Worm (Caenorhabditis elegans) whole organism, L4/young adult: ENCODE data around the gene msp-36.

Source experiments
- W03F9.2 ChIP-seq: fragments of 150-350 bp; optimal IDR thresholded peaks from 2 replicates; lab custom pipeline; 2014; ENCODE audit warnings: missing biosample characterization, missing genetic modification characterization
- dao-5 ChIP-seq: sonication (generic microtip); optimal IDR thresholded peaks from 2 replicates; lab custom pipeline; 2016; ENCODE audit warnings: missing genotype, missing genetic modification characterization, moderate library complexity, missing compliant biosample characterization
- him-1 ChIP-seq: sonication (generic microtip); optimal IDR thresholded peaks from 2 replicates; lab custom pipeline; 2016; ENCODE audit warnings: missing genotype, missing genetic modification reagents, missing genetic modification characterization, missing compliant biosample characterization

msp-36 gene

ce11 chrIV:10068266-10068665 lies 27.0 kb upstream of the msp-36 start:
- TF ChIP-seq dao-5 (tag; lab: Kevin White, UChicago) (no peak), him-1 (tag; lab: Kevin White, UChicago) (no peak), W03F9.2 (tag; lab: Kevin White, UChicago) (no peak)

- no peak for TF ChIP-seq dao-5 (tag; lab: Kevin White, UChicago)
- TF ChIP-seq W03F9.2 (tag; lab: Kevin White, UChicago): no peak
- no peak for TF ChIP-seq him-1 (tag; lab: Kevin White, UChicago)
Observed at ce11 chrIV:10072527-10072926, 22.7 kb upstream of the msp-36 start, which contains the start of gene W01B6.3. W01B6.3 (minus strand) TSS chrIV:10072627.

ce11 chrIV:10075034-10075510 lies 20.2 kb upstream of the msp-36 start, which contains the start of the genes ttbk-4 and W01B6.4:
ttbk-4 (minus strand) TSS chrIV:10075134.
W01B6.4 (plus strand) TSS chrIV:10075460.
- TF ChIP-seq W03F9.2 (tag; lab: Kevin White, UChicago): no peak
- TF ChIP-seq dao-5 (tag; lab: Kevin White, UChicago): no peak
- no peak for TF ChIP-seq him-1 (tag; lab: Kevin White, UChicago)

- TF ChIP-seq him-1 (tag; lab: Kevin White, UChicago): no peak
- TF ChIP-seq W03F9.2 (tag; lab: Kevin White, UChicago): no peak
- TF ChIP-seq dao-5 (tag; lab: Kevin White, UChicago): no peak
Observed at ce11 chrIV:10075899-10076298, 19.3 kb upstream of the msp-36 start, which contains the start of gene W01B6.5. W01B6.5 (plus strand) TSS chrIV:10076199.

- no peak for TF ChIP-seq W03F9.2 (tag; lab: Kevin White, UChicago)
Observed at ce11 chrIV:10078003-10078402, 17.2 kb upstream of the msp-36 start.

ce11 chrIV:10080816-10081215 lies 14.4 kb upstream of the msp-36 start, which contains the start of gene W01B6.6:
W01B6.6 (plus strand) TSS chrIV:10081116.
- no peak for TF ChIP-seq dao-5 (tag; lab: Kevin White, UChicago)
- no peak for TF ChIP-seq W03F9.2 (tag; lab: Kevin White, UChicago)
- no peak for TF ChIP-seq him-1 (tag; lab: Kevin White, UChicago)

- TF ChIP-seq W03F9.2 (tag; lab: Kevin White, UChicago) (no peak), dao-5 (tag; lab: Kevin White, UChicago) (no peak)
Observed at ce11 chrIV:10084323-10084959, 10.8 kb upstream of the msp-36 start, which contains the start of gene W01B6.8. W01B6.8 (minus strand) TSS chrIV:10084373.

ce11 chrIV:10085401-10086187 lies 9.6 kb upstream of the msp-36 start, which contains the start of the genes col-2 and ndc-80:
col-2 (minus strand) TSS chrIV:10085451.
ndc-80 (plus strand) TSS chrIV:10086137.
- TF ChIP-seq him-1 (tag; lab: Kevin White, UChicago) (no peak), W03F9.2 (tag; lab: Kevin White, UChicago) (no peak), dao-5 (tag; lab: Kevin White, UChicago) (no peak)

ce11 chrIV:10089777-10090176 lies 5.5 kb upstream of the msp-36 start, which contains the start of gene ttr-39:
ttr-39 (minus strand) TSS chrIV:10089877.
- no peak for TF ChIP-seq dao-5 (tag; lab: Kevin White, UChicago)
- no peak for TF ChIP-seq him-1 (tag; lab: Kevin White, UChicago)
- no peak for TF ChIP-seq W03F9.2 (tag; lab: Kevin White, UChicago)

ce11 chrIV:10090358-10090757 lies 4.9 kb upstream of the msp-36 start, which contains the start of gene ttbk-5:
ttbk-5 (plus strand) TSS chrIV:10090658.
- TF ChIP-seq W03F9.2 (tag; lab: Kevin White, UChicago): no peak
- TF ChIP-seq him-1 (tag; lab: Kevin White, UChicago): no peak
- no peak for TF ChIP-seq dao-5 (tag; lab: Kevin White, UChicago)

- no peak for TF ChIP-seq dao-5 (tag; lab: Kevin White, UChicago)
- TF ChIP-seq W03F9.2 (tag; lab: Kevin White, UChicago): no peak
- no peak for TF ChIP-seq him-1 (tag; lab: Kevin White, UChicago)
Observed at ce11 chrIV:10096881-10097280, 1.6 kb downstream of the msp-36 start, which contains the start of gene dis-3. dis-3 (plus strand) TSS chrIV:10097202.

- TF ChIP-seq dao-5 (tag; lab: Kevin White, UChicago) (no peak), W03F9.2 (tag; lab: Kevin White, UChicago) (no peak), him-1 (tag; lab: Kevin White, UChicago) (no peak)
Observed at ce11 chrIV:10110417-10110816, 15.2 kb downstream of the msp-36 start, which contains the start of gene egl-38. egl-38 (minus strand) TSS chrIV:10110517.

ce11 chrIV:10110870-10111269 lies 15.6 kb downstream of the msp-36 start:
- TF ChIP-seq him-1 (tag; lab: Kevin White, UChicago): no peak
- no peak for TF ChIP-seq dao-5 (tag; lab: Kevin White, UChicago)
- no peak for TF ChIP-seq W03F9.2 (tag; lab: Kevin White, UChicago)
